Fruit fly (Drosophila melanogaster) S2 (cell line): ENCODE data around the gene CG12517.

Experiments used
- CG8478 ChIP-seq: fragments of >200 bp; optimal IDR thresholded peaks from 2 replicates; lab custom pipeline; 2018
- CTCF ChIP-seq, 2 experiments: fragments of >200 bp; optimal IDR thresholded peaks; 2 replicates each; lab custom pipeline; 2018

DNA sequence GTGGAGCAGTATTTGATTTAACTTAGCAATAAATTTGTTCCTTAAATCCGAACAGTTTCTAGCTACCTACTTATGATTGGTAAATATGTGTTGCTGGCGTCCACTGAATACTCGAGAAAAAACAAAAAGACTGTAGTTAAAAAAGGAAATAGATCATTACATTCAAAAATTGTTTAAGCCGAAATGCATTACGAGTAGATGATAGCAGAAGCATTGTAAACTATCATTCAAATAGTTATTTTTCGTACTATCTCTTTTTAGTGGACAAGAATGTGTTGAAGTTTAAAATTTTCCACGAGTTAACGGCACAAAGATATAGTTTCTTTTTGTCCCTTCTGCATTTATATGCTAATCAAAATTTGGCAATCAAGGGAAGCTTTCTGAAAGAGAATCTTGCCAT is 18.9 kb downstream of the CG12517 start, which contains the start of gene CG14071:
- TF ChIP-seq CTCF (optimal IDR thresholded peaks at IDR 0.05; lab: Kevin White, UChicago) (no peak), CG8478 (lab: Kevin White, UChicago) (no peak)
